Worm (Caenorhabditis elegans) whole organism, L1 larva: ENCODE results near the gene T03F6.3.
A peak's percentile ranks its signal among the peaks of the same experiment; 100 is the strongest.

Source experiments
- C04F5.9 ChIP-seq: sonication (generic microtip); optimal IDR thresholded peaks from 2 replicates; lab custom pipeline; 2016; ENCODE audit warnings: missing genetic modification characterization, missing compliant biosample characterization
- C34B4.2 ChIP-seq: sonication (generic microtip); optimal IDR thresholded peaks from 2 replicates; lab custom pipeline; 2017; ENCODE audit warnings: mild to moderate bottlenecking, missing genetic modification characterization, missing compliant biosample characterization
- F16B12.6 ChIP-seq: fragments of 150-350 bp; optimal IDR thresholded peaks from 2 replicates; lab custom pipeline; 2014; ENCODE audit warnings: missing biosample characterization, missing genetic modification characterization
- aha-1 ChIP-seq: fragments of 150-350 bp; optimal IDR thresholded peaks from 2 replicates; lab custom pipeline; 2014; ENCODE audit warnings: missing biosample characterization, missing genetic modification characterization
- ama-1 ChIP-seq: fragments of 150-350 bp; optimal IDR thresholded peaks from 2 replicates; lab custom pipeline; 2014
- blmp-1 ChIP-seq: fragments of 150-350 bp; optimal IDR thresholded peaks from 2 replicates; lab custom pipeline; 2014; ENCODE audit warnings: missing biosample characterization, missing genetic modification characterization
- ceh-63 ChIP-seq: fragments of 200-800 bp; sonication (Bioruptor generic); optimal IDR thresholded peaks from 2 replicates; lab custom pipeline; 2018; ENCODE audit warnings: mild to moderate bottlenecking, missing genetic modification characterization, missing compliant biosample characterization
- ceh-8 ChIP-seq: fragments of 200-800 bp; sonication (Bioruptor generic); optimal IDR thresholded peaks from 2 replicates; lab custom pipeline; 2018; ENCODE audit warnings: mild to moderate bottlenecking, missing genetic modification characterization, moderate library complexity, missing compliant biosample characterization
- ceh-82 ChIP-seq, 3 experiments: fragments of 150-350 bp in 1 of 3; sonication (generic microtip) in 2 of 3; optimal IDR thresholded peaks; 2 replicates each; lab custom pipeline; 2014 to 2017; ENCODE audit warnings: missing biosample characterization in 3 of 3, missing genetic modification characterization in 3 of 3
- ceh-88 ChIP-seq: fragments of 200-800 bp; sonication (Bioruptor generic); IDR thresholded peaks from 2 replicates; pipeline ENCODE4 v1.3.6; 2022; ENCODE audit warnings: missing genetic modification characterization, missing compliant biosample characterization
- ceh-90 ChIP-seq: sonication (generic microtip); optimal IDR thresholded peaks from 2 replicates; lab custom pipeline; 2016; ENCODE audit warnings: missing genetic modification characterization, missing compliant biosample characterization
- dpl-1 ChIP-seq, 3 experiments: fragments of 150-350 bp in 2 of 3; sonication (generic microtip) in 1 of 3; optimal IDR thresholded peaks; 2 replicates each; lab custom pipeline; 2014 to 2017; ENCODE audit warnings: missing biosample characterization in 3 of 3, missing genetic modification characterization in 3 of 3, missing genetic modification reagents in 3 of 3
- efl-1 ChIP-seq, 4 experiments: fragments of 150-350 bp; optimal IDR thresholded peaks in 3 of 4; peaks in 1 of 4; 1 replicate in 1 of 4; 2 replicates in 3 of 4; lab custom pipeline; 2014; ENCODE audit warnings: missing biosample characterization in 2 of 4, missing genetic modification characterization in 2 of 4, missing genetic modification reagents in 2 of 4
- efl-3 ChIP-seq: fragments of 200-800 bp; sonication (Bioruptor generic); optimal IDR thresholded peaks from 2 replicates; lab custom pipeline; 2018; ENCODE audit warnings: mild to moderate bottlenecking, missing genetic modification characterization, missing compliant biosample characterization
- elt-3 ChIP-seq, 6 experiments: fragments of 150-350 bp in 1 of 6; sonication (generic microtip); optimal IDR thresholded peaks; 2 replicates each; lab custom pipeline; 2017 to 2018; ENCODE audit warnings: missing biosample characterization in 6 of 6, missing genetic modification characterization in 6 of 6, inconsistent platforms in 1 of 6
- ets-5 ChIP-seq: fragments of 200-800 bp; sonication (Bioruptor generic); IDR thresholded peaks from 2 replicates; pipeline ENCODE4 v1.3.6; 2022; ENCODE audit warnings: missing genetic modification characterization, missing compliant biosample characterization
- fkh-10 ChIP-seq: sonication (generic microtip); optimal IDR thresholded peaks from 2 replicates; lab custom pipeline; 2017; ENCODE audit warnings: missing biosample characterization, missing genetic modification reagents, missing genetic modification characterization
- fkh-8 ChIP-seq: sonication (generic microtip); optimal IDR thresholded peaks from 2 replicates; lab custom pipeline; 2016; ENCODE audit warnings: mild to moderate bottlenecking, missing genetic modification characterization, missing compliant biosample characterization
- hlh-4 ChIP-seq: sonication (generic microtip); optimal IDR thresholded peaks from 2 replicates; lab custom pipeline; 2016; ENCODE audit warnings: mild to moderate bottlenecking, missing genetic modification characterization, missing compliant biosample characterization
- hpl-2 ChIP-seq: fragments of 150-350 bp; optimal IDR thresholded peaks from 2 replicates; lab custom pipeline; 2014; ENCODE audit warnings: missing biosample characterization, missing genetic modification reagents, missing genetic modification characterization
- irx-1 ChIP-seq: sonication (generic microtip); optimal IDR thresholded peaks from 2 replicates; lab custom pipeline; 2016; ENCODE audit warnings: missing genetic modification characterization, missing compliant biosample characterization
- isw-1 ChIP-seq: fragments of 200-800 bp; sonication (Bioruptor generic); IDR thresholded peaks from 2 replicates; pipeline ENCODE4 v1.3.6; 2022; ENCODE audit warnings: missing genetic modification characterization, missing compliant biosample characterization
- lin-13 ChIP-seq: fragments of 150-350 bp; optimal IDR thresholded peaks from 2 replicates; lab custom pipeline; 2014; ENCODE audit warnings: missing biosample characterization, missing genetic modification reagents, missing genetic modification characterization
- lin-14 ChIP-seq: fragments of 200-800 bp; sonication (Bioruptor generic); optimal IDR thresholded peaks from 2 replicates; lab custom pipeline; 2018; ENCODE audit warnings: mild to moderate bottlenecking, missing genetic modification characterization, moderate library complexity, missing compliant biosample characterization
- lin-35 ChIP-seq, 2 experiments: fragments of 150-350 bp; optimal IDR thresholded peaks; 2 replicates each; lab custom pipeline; 2014; ENCODE audit warnings: missing biosample characterization in 2 of 2, missing genetic modification characterization in 2 of 2, missing genetic modification reagents in 2 of 2
- lin-39 ChIP-seq: fragments of 150-350 bp; optimal IDR thresholded peaks from 2 replicates; lab custom pipeline; 2014; ENCODE audit warnings: missing biosample characterization, missing genetic modification reagents, missing genetic modification characterization
- lir-3 ChIP-seq: sonication (generic microtip); optimal IDR thresholded peaks from 2 replicates; lab custom pipeline; 2016; ENCODE audit warnings: mild to moderate bottlenecking, missing genetic modification characterization, moderate library complexity, missing compliant biosample characterization; ENCODE audit not compliant: poor library complexity
- lsy-2 ChIP-seq, 2 experiments: fragments of 150-350 bp; optimal IDR thresholded peaks; 2 replicates each; lab custom pipeline; 2014; ENCODE audit warnings: missing biosample characterization in 2 of 2, missing genetic modification characterization in 2 of 2
- mep-1 ChIP-seq: fragments of 150-350 bp; optimal IDR thresholded peaks from 2 replicates; lab custom pipeline; 2014; ENCODE audit warnings: missing biosample characterization, missing genetic modification characterization
- nhr-19 ChIP-seq: fragments of 200-800 bp; sonication (Bioruptor generic); conservative IDR thresholded peaks from 2 replicates; pipeline ENCODE4 v1.3.6; 2022; ENCODE audit warnings: missing genetic modification characterization, missing compliant biosample characterization
- nhr-20 ChIP-seq: sonication (generic microtip); optimal IDR thresholded peaks from 2 replicates; lab custom pipeline; 2016; ENCODE audit warnings: mild to moderate bottlenecking, missing genetic modification characterization, missing compliant biosample characterization
- nhr-28 ChIP-seq: fragments of 150-350 bp; optimal IDR thresholded peaks from 2 replicates; lab custom pipeline; 2014; ENCODE audit warnings: missing biosample characterization, missing genetic modification characterization
- nhr-47 ChIP-seq: sonication (generic microtip); optimal IDR thresholded peaks from 2 replicates; lab custom pipeline; 2016; ENCODE audit warnings: mild to moderate bottlenecking, missing genetic modification characterization, moderate library complexity, missing compliant biosample characterization
- nhr-71 ChIP-seq: sonication (generic microtip); optimal IDR thresholded peaks from 2 replicates; lab custom pipeline; 2016; ENCODE audit warnings: mild to moderate bottlenecking, missing genetic modification characterization, moderate library complexity, missing compliant biosample characterization
- nhr-76 ChIP-seq: sonication (generic microtip); optimal IDR thresholded peaks from 2 replicates; lab custom pipeline; 2017; ENCODE audit warnings: missing biosample characterization, missing genetic modification characterization
- nhr-85 ChIP-seq: sonication (generic microtip); peaks from one replicate; lab custom pipeline; 2016; ENCODE audit warnings: missing genetic modification characterization, inconsistent platforms, missing compliant biosample characterization
- nhr-90 ChIP-seq: sonication (generic microtip); optimal IDR thresholded peaks from 2 replicates; lab custom pipeline; 2016; ENCODE audit warnings: mild to moderate bottlenecking, missing genetic modification characterization, missing compliant biosample characterization; ENCODE audit not compliant: poor library complexity
- rnt-1 ChIP-seq: sonication (generic microtip); optimal IDR thresholded peaks from 2 replicates; lab custom pipeline; 2016; ENCODE audit warnings: mild to moderate bottlenecking, missing genetic modification characterization, moderate library complexity, missing compliant biosample characterization
- skn-1 ChIP-seq: fragments of 150-350 bp; optimal IDR thresholded peaks from 2 replicates; lab custom pipeline; 2014; ENCODE audit warnings: missing biosample characterization, missing genetic modification characterization
- snu-23 ChIP-seq: sonication (generic microtip); optimal IDR thresholded peaks from 2 replicates; lab custom pipeline; 2016; ENCODE audit warnings: missing genetic modification characterization, missing compliant biosample characterization
- sptf-1 ChIP-seq: fragments of 150-350 bp; optimal IDR thresholded peaks from 2 replicates; lab custom pipeline; 2014; ENCODE audit warnings: missing biosample characterization, missing genetic modification characterization
- tbx-2 ChIP-seq: sonication (generic microtip); optimal IDR thresholded peaks from 2 replicates; lab custom pipeline; 2016; ENCODE audit warnings: missing genetic modification characterization, missing compliant biosample characterization
- tlp-1 ChIP-seq: fragments of 150-350 bp; optimal IDR thresholded peaks from 2 replicates; lab custom pipeline; 2014; ENCODE audit warnings: missing biosample characterization, missing genetic modification characterization
- unc-30 ChIP-seq: sonication (generic microtip); optimal IDR thresholded peaks from 2 replicates; lab custom pipeline; 2017; ENCODE audit warnings: missing biosample characterization, missing genetic modification characterization
- unc-62 ChIP-seq: fragments of 150-350 bp; optimal IDR thresholded peaks from 2 replicates; lab custom pipeline; 2014; ENCODE audit warnings: missing biosample characterization, missing genetic modification reagents, missing genetic modification characterization
- xbp-1 ChIP-seq: sonication (generic microtip); optimal IDR thresholded peaks from 2 replicates; lab custom pipeline; 2016; ENCODE audit warnings: missing genetic modification characterization, missing compliant biosample characterization

T03F6.3 gene

DNA sequence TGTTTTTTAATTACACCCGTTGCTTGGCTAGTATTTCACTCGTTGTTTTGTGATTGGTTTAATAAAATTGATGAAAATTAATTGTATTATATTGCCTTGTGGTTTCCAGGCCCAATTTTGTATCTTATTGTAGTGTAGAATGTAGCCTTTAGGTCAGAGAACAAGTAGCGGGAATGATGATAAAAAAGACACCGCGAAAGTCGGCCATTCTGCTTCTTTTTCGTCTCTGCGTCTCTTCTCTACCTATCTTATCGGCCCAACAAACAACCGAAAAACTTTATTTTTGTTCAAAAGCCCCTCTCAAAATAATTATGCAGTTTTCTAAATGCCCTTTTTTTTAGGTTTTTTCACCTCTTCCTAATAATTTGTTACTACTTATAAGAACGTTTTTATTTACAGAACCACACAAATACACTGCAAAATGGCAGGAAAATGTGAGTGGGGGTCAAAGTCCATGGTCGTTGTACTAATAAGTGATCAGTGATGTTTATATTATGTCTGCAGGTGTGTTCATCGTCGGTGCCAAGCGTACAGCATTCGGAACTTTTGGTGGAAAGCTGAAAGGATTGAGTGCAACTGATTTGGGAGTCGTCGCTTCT, 44.6 kb upstream of the T03F6.3 start, which contains the start of gene acaa-2:
Gene acaa-2 (plus strand): TSS at position 400 of the 599 bp plus-strand sequence.
- TF ChIP-seq nhr-85 (tag; lab: Kevin White, UChicago) (peak; percentile 51), nhr-71 (tag; lab: Kevin White, UChicago) (peak; percentile 42), aha-1 (tag; lab: Kevin White, UChicago) (no peak), snu-23 (GFP tag; lab: Kevin White, UChicago) (peak; percentile 54), nhr-90 (tag; lab: Kevin White, UChicago) (peak; percentile 26), lsy-2 (tag; optimal IDR thresholded peaks at IDR 0.05; lab: Kevin White, UChicago) (peak in 1 of 2 experiments; percentile 14), tbx-2 (tag; lab: Kevin White, UChicago) (no peak), unc-30 (tag; lab: Kevin White, UChicago) (no peak), elt-3 (tag; optimal IDR thresholded peaks at IDR 0.05; lab: Kevin White, UChicago) (peak in 1 of 6 experiments; percentile 17), ceh-82 (tag; optimal IDR thresholded peaks at IDR 0.05; lab: Kevin White, UChicago) (no peak), lin-14 (GFP tag; lab: Kevin White, UChicago) (peak; percentile 44), blmp-1 (peak; percentile 52), lin-35 (GFP tag; optimal IDR thresholded peaks at IDR 0.05; lab: Kevin White, UChicago) (peak in 1 of 2 experiments; percentile 33), skn-1 (peak; percentile 81), rnt-1 (tag; lab: Kevin White, UChicago) (no peak), isw-1 (no peak), nhr-20 (tag; lab: Kevin White, UChicago) (peak; percentile 46), ets-5 (no peak)

DNA sequence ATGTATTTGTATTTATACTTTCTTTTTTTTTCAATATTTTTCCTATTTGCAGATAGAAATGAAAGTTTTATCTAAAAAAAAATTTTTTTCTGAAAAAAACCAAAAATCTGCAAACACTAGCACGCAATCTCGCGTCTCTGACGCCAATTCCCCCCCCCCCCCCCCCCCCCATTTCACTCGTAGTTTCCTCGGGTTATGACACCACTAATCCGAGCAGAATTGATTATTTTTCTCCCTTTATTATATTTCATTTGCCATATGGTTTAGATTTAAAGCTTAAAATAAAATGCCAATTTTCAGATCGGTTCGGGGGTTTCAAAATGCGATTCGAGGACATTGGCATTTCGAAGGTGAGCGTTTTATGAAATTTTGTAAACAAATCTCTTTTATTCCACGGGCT, 42.4 kb upstream of the T03F6.3 start, which contains the start of gene mtm-6:
Gene mtm-6 (plus strand): TSS at position 301 of the 400 bp plus-strand sequence.
- TF ChIP-seq lsy-2 (tag; optimal IDR thresholded peaks at IDR 0.05; lab: Kevin White, UChicago) (peak in 1 of 2 experiments; percentile 23), ama-1 (lab: Kevin White, UChicago) (no peak), F16B12.6 (tag; lab: Kevin White, UChicago) (peak; percentile 70), lin-14 (GFP tag; lab: Kevin White, UChicago) (no peak)

DNA sequence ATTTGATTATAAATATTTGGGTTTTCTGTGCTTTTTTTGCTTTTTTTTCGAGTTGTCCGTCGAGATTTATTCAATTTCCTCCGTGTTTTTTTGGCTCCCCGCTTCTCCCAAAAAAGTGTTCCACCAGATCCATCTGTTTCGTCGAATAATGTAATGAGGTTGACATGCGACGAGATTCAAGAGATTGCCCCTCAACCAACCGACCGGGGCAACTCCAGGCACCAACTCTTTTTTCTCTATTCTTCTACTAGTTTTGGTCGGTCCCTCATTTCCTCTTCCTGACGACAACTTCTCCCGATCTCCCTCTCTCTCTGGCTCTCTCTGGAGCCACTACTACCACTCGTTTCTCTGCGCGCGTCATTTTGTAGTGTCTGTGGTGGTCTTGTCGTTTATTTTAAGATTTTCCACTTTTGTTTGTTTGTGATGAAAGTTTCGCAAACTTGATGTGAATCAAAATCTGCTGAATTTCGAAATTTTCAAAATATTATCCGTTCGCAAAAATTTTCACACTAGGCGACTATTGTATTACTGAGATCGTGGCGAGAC, 41.3 kb upstream of the T03F6.3 start:
- no peak for TF ChIP-seq C04F5.9 (tag; lab: Kevin White, UChicago)
- no peak for TF ChIP-seq lin-13 (GFP tag; lab: Kevin White, UChicago)
- no peak for TF ChIP-seq unc-30 (tag; lab: Kevin White, UChicago)
- no peak for TF ChIP-seq hlh-4
- no peak for TF ChIP-seq ets-5
- no peak for TF ChIP-seq ceh-88
- peak; percentile 11 for TF ChIP-seq nhr-47 (tag; lab: Kevin White, UChicago)
- TF ChIP-seq lsy-2 (tag; optimal IDR thresholded peaks at IDR 0.05; lab: Kevin White, UChicago), result peak in 1 of 2 experiments; percentile 18
- TF ChIP-seq hpl-2 (GFP tag; lab: Kevin White, UChicago), result no peak
- TF ChIP-seq tlp-1 (tag; lab: Kevin White, UChicago), result no peak
- peak in 2 of 3 experiments; percentile 7 to 48 for TF ChIP-seq ceh-82 (tag; optimal IDR thresholded peaks at IDR 0.05; lab: Kevin White, UChicago)
- no peak for TF ChIP-seq ceh-63
- TF ChIP-seq snu-23 (GFP tag; lab: Kevin White, UChicago), result no peak
- no peak for TF ChIP-seq ceh-90 (tag; lab: Kevin White, UChicago)
- no peak for TF ChIP-seq lin-39 (tag; lab: Kevin White, UChicago)
- TF ChIP-seq nhr-19 (GFP tag; lab: Robert Waterston, UW), result no peak
- no peak for TF ChIP-seq sptf-1 (tag; lab: Kevin White, UChicago)
- no peak for TF ChIP-seq ceh-8 (GFP tag; lab: Kevin White, UChicago)
- no peak for TF ChIP-seq lir-3 (tag; lab: Kevin White, UChicago)
- TF ChIP-seq dpl-1 (GFP tag; optimal IDR thresholded peaks at IDR 0.05; lab: Kevin White, UChicago), result no peak
- TF ChIP-seq xbp-1 (tag; lab: Kevin White, UChicago), result no peak
- peak; percentile 9 for TF ChIP-seq fkh-8 (tag; lab: Kevin White, UChicago)
- TF ChIP-seq C34B4.2 (tag; lab: Kevin White, UChicago), result no peak
- TF ChIP-seq unc-62 (GFP tag; lab: Kevin White, UChicago), result no peak
- no peak for TF ChIP-seq efl-3
- TF ChIP-seq efl-1 (optimal IDR thresholded peaks at IDR 0.05; lab: Kevin White, UChicago), result peak in 1 of 2 experiments; percentile 3
- TF ChIP-seq efl-1 (GFP tag; optimal IDR thresholded peaks at IDR 0.05 in 1 of 2; lab: Kevin White, UChicago), result no peak
- TF ChIP-seq nhr-76, result no peak
- peak; percentile 77 for TF ChIP-seq lin-14 (GFP tag; lab: Kevin White, UChicago)
- TF ChIP-seq irx-1, result no peak
- TF ChIP-seq nhr-90 (tag; lab: Kevin White, UChicago), result no peak
- TF ChIP-seq mep-1 (tag; lab: Kevin White, UChicago), result no peak
- no peak for TF ChIP-seq fkh-10 (GFP tag; lab: Kevin White, UChicago)
- no peak for TF ChIP-seq nhr-28 (tag; lab: Kevin White, UChicago)
